Worm (Caenorhabditis elegans) whole organism, L3 larva: ENCODE results near the gene T21B10.3.

Experiments
- ceh-16 ChIP-seq: sonication (generic microtip); optimal IDR thresholded peaks from 2 replicates; lab custom pipeline; 2017; ENCODE audit warnings: missing biosample characterization, missing genetic modification characterization
- pqm-1 ChIP-seq: fragments of 150-350 bp; optimal IDR thresholded peaks from 2 replicates; lab custom pipeline; 2017; ENCODE audit warnings: missing biosample characterization, missing genetic modification characterization, inconsistent platforms
- zag-1 ChIP-seq: fragments of 150-350 bp; optimal IDR thresholded peaks from 2 replicates; lab custom pipeline; 2014; ENCODE audit warnings: missing biosample characterization, missing genetic modification characterization

DNA sequence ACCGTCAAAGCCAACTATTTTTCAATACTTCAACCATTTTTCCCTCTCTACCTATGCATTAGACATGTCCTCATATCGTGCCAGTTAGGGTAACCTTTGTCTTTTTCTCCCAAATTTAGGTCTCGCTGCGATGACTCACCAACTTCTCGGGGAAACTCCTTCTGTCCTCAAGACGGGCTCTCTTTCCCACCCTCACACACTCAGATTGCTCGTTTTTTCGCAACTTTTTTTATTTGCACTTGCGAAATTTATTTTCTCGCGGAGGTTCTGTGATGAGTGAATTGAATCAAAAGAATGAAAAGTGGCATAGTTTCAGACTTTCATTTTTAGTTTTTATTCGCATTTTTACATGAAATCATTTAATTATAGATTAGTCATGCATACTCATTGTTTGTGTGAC, 13.9 kb upstream of the T21B10.3 start:
- no peak for TF ChIP-seq zag-1 (tag; lab: Kevin White, UChicago)
- no peak for TF ChIP-seq pqm-1 (tag; lab: Kevin White, UChicago)
- TF ChIP-seq ceh-16: no peak
